Fruit fly (Drosophila melanogaster): ENCODE results near the gene CG13116.
A peak's percentile ranks its signal among the peaks of the same experiment; 100 is the strongest.

CG13116 gene

DNA sequence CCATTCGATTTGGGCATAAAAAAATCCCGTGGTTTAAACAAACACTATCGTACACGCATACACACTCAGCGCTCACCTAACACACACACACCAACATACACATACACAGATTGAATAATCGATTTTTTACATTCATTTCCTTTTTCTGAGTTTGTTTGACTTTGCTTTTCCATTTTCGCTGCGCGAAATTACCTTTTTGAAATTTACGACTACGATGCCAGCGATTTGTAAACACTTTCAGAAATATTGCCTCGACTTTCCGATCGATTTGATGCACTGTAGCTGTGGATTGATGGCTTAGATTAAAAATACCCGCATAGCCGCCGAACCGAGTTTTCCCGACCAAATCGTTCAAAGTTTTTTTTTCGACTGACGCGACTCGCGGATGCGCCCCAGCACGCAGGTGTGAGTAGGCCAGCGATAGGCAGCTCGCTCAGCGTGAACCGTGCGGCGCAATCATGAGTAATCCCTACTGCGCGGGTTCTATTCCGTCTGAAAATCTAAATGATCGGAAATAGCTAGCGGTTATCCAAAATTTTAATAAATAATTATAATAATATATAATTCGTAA is 30.7 kb upstream of the CG13116 start, which contains the start of gene Pka-C1 (continued):
- TF ChIP-seq pho (GFP tag; optimal IDR thresholded peaks at IDR 0.05) (no peak), Adf1 (GFP tag; IDR thresholded peaks at IDR 0.05) (peak; percentile 58), Kr (GFP tag; optimal IDR thresholded peaks at IDR 0.05) (no peak), Xrp1 (GFP tag; IDR thresholded peaks at IDR 0.05) (no peak; the same call in 1 of the 2 replicates), CG9437 (GFP tag; optimal IDR thresholded peaks at IDR 0.05) (peak; percentile 37), Antp (GFP tag; optimal IDR thresholded peaks at IDR 0.05) (no peak), Camta (GFP tag; optimal IDR thresholded peaks at IDR 0.05) (no peak), odd (GFP tag; optimal IDR thresholded peaks at IDR 0.05) (peak; percentile 35), ci (GFP tag; IDR thresholded peaks at IDR 0.05) (peak; percentile 82), CG6791 (GFP tag; IDR thresholded peaks at IDR 0.05; ENCODE audit: partially characterized antibody) (peak; percentile 71), chm (GFP tag; IDR thresholded peaks at IDR 0.05) (peak; percentile 85), CG1603 (tag; optimal IDR thresholded peaks at IDR 0.05) (peak; percentile 76), CG9876 (GFP tag; optimal IDR thresholded peaks at IDR 0.05) (no peak), onecut (GFP tag; IDR thresholded peaks at IDR 0.05) (peak; percentile 97), CG8924 (tag; optimal IDR thresholded peaks at IDR 0.05) (peak; percentile 17), inv (GFP tag; IDR thresholded peaks at IDR 0.05; ENCODE audit: partially characterized antibody) (peak; percentile 18; the same call in 1 of the 2 replicates), Mes4 (GFP tag; optimal IDR thresholded peaks at IDR 0.05) (no peak), dpn (GFP tag; optimal IDR thresholded peaks at IDR 0.05) (peak in 1 of 2 experiments; percentile 4), fd64A (GFP tag; optimal IDR thresholded peaks at IDR 0.05) (no peak), jumu (GFP tag; optimal IDR thresholded peaks at IDR 0.05) (peak; percentile 35), lmd (GFP tag; IDR thresholded peaks at IDR 0.05) (peak; percentile 53), lab (GFP tag; optimal IDR thresholded peaks at IDR 0.05) (peak; percentile 66), CG9932 (GFP tag; IDR thresholded peaks at IDR 0.05) (peak; percentile 58; the same call in 1 of the 2 replicates), eve (GFP tag; optimal IDR thresholded peaks at IDR 0.05) (peak in 1 of 2 experiments; percentile 83), B-H1 (GFP tag; IDR thresholded peaks at IDR 0.05) (no peak), bbx (GFP tag; IDR thresholded peaks at IDR 0.05; ENCODE audit: partially characterized antibody) (0 out of 2 replicates have a peak, but pooled peaks have one; percentile 51), Hsf (GFP tag; optimal IDR thresholded peaks at IDR 0.05) (no peak), pfk (GFP tag; optimal IDR thresholded peaks at IDR 0.05) (peak; percentile 34), CG17361 (GFP tag; IDR thresholded peaks at IDR 0.05) (peak; percentile 45; the same call in 1 of the 3 replicates), chinmo (GFP tag; IDR thresholded peaks at IDR 0.05; ENCODE audit: partially characterized antibody) (peak; percentile 73; the same call in 2 of the 4 replicates), GATAe (GFP tag; conservative IDR thresholded peaks at IDR 0.05) (peak; percentile 15; the same call in 1 of the 2 replicates), CG10267 (tag; optimal IDR thresholded peaks at IDR 0.05) (peak; percentile 27), esg (GFP tag; conservative IDR thresholded peaks at IDR 0.05) (no peak), CG17385 (GFP tag; optimal IDR thresholded peaks at IDR 0.05) (peak; percentile 25), Dbx (GFP tag; IDR thresholded peaks at IDR 0.05) (peak; percentile 62; the same call in 2 of the 3 replicates), CG30431 (GFP tag; optimal IDR thresholded peaks at IDR 0.05) (no peak), CG3281 (GFP tag; optimal IDR thresholded peaks at IDR 0.05) (peak; percentile 12), Poxn (GFP tag; IDR thresholded peaks at IDR 0.05) (no peak), sens (GFP tag) (peak; percentile 75), CG3163 (GFP tag; optimal IDR thresholded peaks at IDR 0.05) (no peak), CG1832 (GFP tag; optimal IDR thresholded peaks at IDR 0.05) (no peak), pnt (GFP tag; optimal IDR thresholded peaks at IDR 0.05) (no peak), sug (tag; optimal IDR thresholded peaks at IDR 0.05) (peak; percentile 32), trem (tag; optimal IDR thresholded peaks at IDR 0.05) (peak; percentile 49), row (GFP tag; IDR thresholded peaks at IDR 0.05) (peak; percentile 59; the same call in 2 of the 3 replicates), caup (GFP tag; optimal IDR thresholded peaks at IDR 0.05; ENCODE audit: severe bottlenecking) (peak; percentile 29), CG16863 (GFP tag; optimal IDR thresholded peaks at IDR 0.05) (no peak), ATbp (GFP tag; optimal IDR thresholded peaks at IDR 0.05) (peak; percentile 52), dimm (GFP tag; IDR thresholded peaks at IDR 0.05) (no peak), gcm (GFP tag; optimal IDR thresholded peaks at IDR 0.05) (peak; percentile 77)
